Fruit fly (Drosophila melanogaster): ENCODE measurements around the gene CG7290.

The CG7290 gene

DNA sequence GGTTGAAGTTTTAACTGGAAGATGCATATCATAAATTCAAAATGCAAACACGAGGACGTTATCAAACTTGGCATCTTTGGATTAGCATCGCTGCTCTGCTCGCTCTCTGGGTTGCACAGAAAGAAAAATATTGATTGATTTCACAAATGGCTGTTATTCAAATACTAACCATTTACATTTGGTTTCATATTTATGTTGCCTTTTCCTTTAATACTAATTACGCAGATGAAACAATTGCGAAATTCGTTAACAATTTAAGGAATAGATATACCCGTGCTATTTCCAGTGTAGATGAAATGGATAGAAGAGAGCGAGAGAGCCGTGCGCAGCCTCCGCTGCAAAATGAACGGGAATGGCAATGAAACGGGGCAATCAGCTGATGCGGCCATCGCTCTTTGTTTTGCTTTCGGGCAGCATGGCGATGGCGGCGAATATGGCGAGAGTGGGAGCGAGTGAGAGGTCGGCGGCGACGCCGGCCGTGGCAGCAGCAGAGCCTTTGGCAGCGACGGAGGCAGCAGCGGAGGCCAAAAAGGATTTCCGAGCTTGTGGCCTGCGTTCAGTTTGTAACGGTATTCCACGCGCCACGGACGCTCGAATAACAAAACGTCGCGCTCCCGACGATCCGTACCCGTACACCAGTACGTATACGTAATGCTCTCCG, 41.8 kb upstream of the CG7290 start, which contains the start of gene rdgC (continued):
- TF ChIP-seq Eip75B (GFP tag; optimal IDR thresholded peaks at IDR 0.05) (peak; percentile 94), net (GFP tag; optimal IDR thresholded peaks at IDR 0.05) (peak; percentile 91), Ets21C (GFP tag; optimal IDR thresholded peaks at IDR 0.05) (peak; percentile 82), CG3032 (tag; optimal IDR thresholded peaks at IDR 0.05) (peak; percentile 91), Smox (GFP tag; optimal IDR thresholded peaks at IDR 0.05) (peak; percentile 88), Eip78C (GFP tag) (peak; percentile 97), topi (GFP tag; optimal IDR thresholded peaks at IDR 0.05) (peak; percentile 92), CG6792 (GFP tag; optimal IDR thresholded peaks at IDR 0.05) (peak; percentile 88), eg (GFP tag; IDR thresholded peaks at IDR 0.05) (peak; percentile 97), CG16779 (tag; optimal IDR thresholded peaks at IDR 0.05) (peak; percentile 79), CG11902 (GFP tag; optimal IDR thresholded peaks at IDR 0.05) (peak; percentile 78), Hr4 (GFP tag; optimal IDR thresholded peaks at IDR 0.05) (peak; percentile 95), CG6276 (GFP tag; optimal IDR thresholded peaks at IDR 0.05) (peak; percentile 88), fd85E (GFP tag; optimal IDR thresholded peaks at IDR 0.05) (peak; percentile 59)

DNA sequence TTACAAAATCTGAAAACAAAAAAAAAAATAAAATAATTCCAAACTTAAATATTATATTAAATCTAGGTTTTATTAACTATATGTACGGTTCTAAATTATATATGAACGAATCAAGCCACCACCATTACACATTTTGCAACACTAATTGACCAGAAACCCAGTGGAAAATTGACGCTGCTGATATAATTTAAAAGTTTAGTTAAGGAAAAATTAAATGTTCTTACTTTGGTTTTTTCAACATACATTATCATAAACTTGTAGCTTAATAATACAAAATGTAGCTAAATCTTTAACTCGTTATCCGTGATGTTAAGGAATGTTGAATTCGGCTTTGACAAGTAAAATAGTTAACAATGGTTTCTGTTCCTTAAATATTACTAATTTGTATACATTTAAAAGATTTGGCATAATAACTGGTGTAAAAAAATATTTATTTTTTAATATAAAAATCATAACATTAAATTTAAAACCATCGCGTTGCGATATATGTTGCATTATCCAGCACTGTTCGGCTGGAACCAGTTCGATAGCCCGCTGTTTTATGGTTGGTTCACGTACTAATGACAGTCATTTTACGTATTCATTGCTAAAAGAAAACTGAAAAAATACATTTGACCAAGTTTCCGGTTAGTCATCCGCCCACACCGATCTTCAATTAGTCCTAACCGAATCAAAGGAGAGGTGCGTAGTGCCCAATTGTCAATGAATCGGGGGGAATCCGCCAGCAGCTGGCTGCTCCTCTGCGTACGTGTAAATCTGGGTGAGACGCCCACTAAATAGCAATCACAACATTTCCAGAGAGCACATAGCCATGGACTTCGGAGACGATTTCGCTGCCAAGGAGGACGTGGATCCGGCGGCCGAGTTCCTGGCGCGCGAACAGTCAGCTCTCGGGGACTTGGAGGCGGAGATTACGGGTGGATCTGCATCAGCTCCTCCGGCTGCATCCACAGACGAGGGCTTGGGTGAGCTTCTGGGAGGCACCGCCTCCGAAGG, 36.4 kb upstream of the CG7290 start:
- TF ChIP-seq Eip75B (GFP tag; optimal IDR thresholded peaks at IDR 0.05) (peak; percentile 50), CG8319 (GFP tag; optimal IDR thresholded peaks at IDR 0.05) (peak; percentile 4), Ets21C (GFP tag; optimal IDR thresholded peaks at IDR 0.05) (peak; percentile 18), CG15336 (GFP tag; IDR thresholded peaks at IDR 0.05) (peak; percentile 47), acj6 (GFP tag; optimal IDR thresholded peaks at IDR 0.05) (peak; percentile 60), CG8632 (GFP tag; optimal IDR thresholded peaks at IDR 0.05) (peak; percentile 67), Smox (GFP tag; optimal IDR thresholded peaks at IDR 0.05) (peak; percentile 52), CG31627 (GFP tag; optimal IDR thresholded peaks at IDR 0.05) (peak; percentile 46), ss (GFP tag; optimal IDR thresholded peaks at IDR 0.05) (peak in 1 of 2 experiments; percentile 52), Met (GFP tag; optimal IDR thresholded peaks at IDR 0.05) (peak; percentile 64), CG16779 (tag; optimal IDR thresholded peaks at IDR 0.05) (no peak), CG4318 (GFP tag; optimal IDR thresholded peaks at IDR 0.05) (peak; percentile 55), OdsH (GFP tag; optimal IDR thresholded peaks at IDR 0.05) (peak; percentile 63), fd85E (GFP tag; optimal IDR thresholded peaks at IDR 0.05) (peak; percentile 14), fkh (GFP tag; optimal IDR thresholded peaks at IDR 0.05) (no peak), CG6276 (GFP tag; optimal IDR thresholded peaks at IDR 0.05) (no peak), lz (GFP tag; optimal IDR thresholded peaks at IDR 0.05) (peak; percentile 36), Eip78C (GFP tag) (peak; percentile 83), svp (GFP tag) (peak; percentile 74), CG34406 (GFP tag; optimal IDR thresholded peaks at IDR 0.05) (peak; percentile 67), CG8119 (GFP tag; IDR thresholded peaks at IDR 0.05) (peak; percentile 58; the same call in 2 of the 3 replicates), Hr38 (GFP tag; optimal IDR thresholded peaks at IDR 0.05) (no peak), Sox15 (GFP tag; optimal IDR thresholded peaks at IDR 0.05) (peak; percentile 36), dsx (GFP tag; optimal IDR thresholded peaks at IDR 0.05; ENCODE audit: poor library complexity, severe bottlenecking) (peak; percentile 41), CG32006 (GFP tag; optimal IDR thresholded peaks at IDR 0.05) (peak; percentile 71), CG1621 (tag; optimal IDR thresholded peaks at IDR 0.05) (no peak), CG11294 (GFP tag; IDR thresholded peaks at IDR 0.05) (peak; percentile 29; the same call in 1 of the 2 replicates), spab (GFP tag; optimal IDR thresholded peaks at IDR 0.05) (peak; percentile 16), CG7368 (GFP tag; optimal IDR thresholded peaks at IDR 0.05) (peak; percentile 22), CG11762 (GFP tag; optimal IDR thresholded peaks at IDR 0.05; ENCODE audit: insufficient read depth) (peak; percentile 9), Hr4 (GFP tag; optimal IDR thresholded peaks at IDR 0.05) (peak; percentile 60), CG3032 (tag; optimal IDR thresholded peaks at IDR 0.05) (peak; percentile 64), Sox14 (GFP tag; optimal IDR thresholded peaks at IDR 0.05) (peak; percentile 3), salr (GFP tag; optimal IDR thresholded peaks at IDR 0.05) (peak in 1 of 2 experiments; percentile 48), esn (GFP tag; optimal IDR thresholded peaks at IDR 0.05) (peak; percentile 69), CG11902 (GFP tag; optimal IDR thresholded peaks at IDR 0.05) (no peak), CG6854 (GFP tag; optimal IDR thresholded peaks at IDR 0.05) (no peak), Lpt (GFP tag; optimal IDR thresholded peaks at IDR 0.05) (no peak), fd59A (GFP tag; optimal IDR thresholded peaks at IDR 0.05) (peak; percentile 7), achi (GFP tag; optimal IDR thresholded peaks at IDR 0.05) (peak; percentile 63), CG3919 (GFP tag; optimal IDR thresholded peaks at IDR 0.05) (peak; percentile 58)

Measured in whole organism, prepupa.